Fruit fly (Drosophila melanogaster): Measurements from ENCODE around the gene Rbbp5.

Gene Rbbp5

DNA sequence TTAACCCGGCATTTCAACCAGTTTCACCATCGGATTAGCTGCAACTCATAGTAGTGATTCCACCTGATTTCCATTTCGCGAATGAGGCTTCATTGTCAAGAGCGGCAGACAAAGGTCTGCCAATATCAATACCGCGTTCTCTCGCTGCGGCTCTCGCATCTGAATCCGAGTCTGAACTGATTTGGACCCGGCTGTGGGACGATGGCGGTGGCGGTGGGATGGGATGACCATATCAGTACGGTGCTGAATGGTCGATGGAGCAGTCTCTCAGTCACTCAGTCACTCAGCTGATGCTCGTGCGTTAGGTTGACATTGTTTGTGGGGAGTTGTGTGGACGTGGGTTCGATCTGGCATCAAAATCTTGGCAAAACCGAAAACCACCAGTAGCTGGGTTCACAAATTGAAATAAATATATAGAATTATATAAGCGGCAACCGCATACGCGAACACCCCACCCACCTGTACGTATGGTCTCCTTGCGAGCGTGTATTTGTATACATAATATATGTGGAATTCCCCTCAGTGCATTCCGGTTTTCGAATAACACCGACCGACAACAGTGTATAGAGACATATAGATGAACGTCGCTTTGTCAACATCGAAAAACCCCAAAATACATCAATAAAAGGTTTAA is 30.7 kb downstream of the Rbbp5 start, which contains the start of gene Spn77Ba:
TSS of gene Spn77Ba (plus strand) at position 235 of the 634 bp plus-strand sequence.
- TF ChIP-seq Hr83 (GFP tag; optimal IDR thresholded peaks at IDR 0.05; ENCODE audit: poor library complexity, severe bottlenecking) (peak; percentile 20), dl (GFP tag; optimal IDR thresholded peaks at IDR 0.05; ENCODE audit: insufficient read depth in 1 of 2, partially characterized antibody in 2 of 2) (peak; percentile 21 to 56), Mio (GFP tag; optimal IDR thresholded peaks at IDR 0.05) (no peak), usp (GFP tag; optimal IDR thresholded peaks at IDR 0.05) (no peak), Rel (GFP tag; optimal IDR thresholded peaks at IDR 0.05) (no peak), Rel (tag; optimal IDR thresholded peaks at IDR 0.05) (peak; percentile 98), psq (GFP tag; optimal IDR thresholded peaks at IDR 0.05) (peak; percentile 19), Dif (GFP tag; optimal IDR thresholded peaks at IDR 0.05; ENCODE audit: partially characterized antibody) (peak; percentile 69), Hr78 (GFP tag; optimal IDR thresholded peaks at IDR 0.05) (no peak), Hnf4 (GFP tag; optimal IDR thresholded peaks at IDR 0.05) (peak; percentile 71), fru (GFP tag; optimal IDR thresholded peaks at IDR 0.05) (peak; percentile 7), rgr (GFP tag; optimal IDR thresholded peaks at IDR 0.05) (peak; percentile 30), ey (GFP tag; optimal IDR thresholded peaks at IDR 0.05) (no peak), h (GFP tag; optimal IDR thresholded peaks at IDR 0.05) (peak; percentile 34)

DNA sequence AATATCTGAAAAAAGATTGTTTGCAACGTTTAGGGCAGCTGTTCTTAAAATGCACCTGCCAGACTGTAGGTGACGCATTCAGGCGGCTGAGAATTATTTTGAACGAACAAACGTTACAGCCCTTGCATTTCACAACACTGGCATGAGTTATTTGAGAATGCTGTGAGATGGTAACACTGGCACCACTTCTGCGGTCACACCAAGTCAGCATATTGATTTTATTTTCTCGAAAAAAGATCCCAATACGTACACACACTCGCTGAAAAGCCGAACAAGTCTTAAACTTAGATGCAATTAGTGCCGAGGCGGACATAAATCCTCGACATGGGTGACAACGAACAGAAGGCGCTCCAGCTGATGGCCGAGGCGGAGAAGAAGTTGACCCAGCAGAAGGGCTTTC is 34.3 kb downstream of the Rbbp5 start, which contains the start of gene alphaSnap:
TSS of gene alphaSnap (plus strand) at position 164 of the 400 bp plus-strand sequence.
- TF ChIP-seq sage (GFP tag; optimal IDR thresholded peaks at IDR 0.05) (peak; percentile 35), psq (GFP tag; optimal IDR thresholded peaks at IDR 0.05) (peak; percentile 49), lola (GFP tag; optimal IDR thresholded peaks at IDR 0.05) (no peak), woc (GFP tag; optimal IDR thresholded peaks at IDR 0.05) (no peak), OdsH (GFP tag; optimal IDR thresholded peaks at IDR 0.05) (peak; percentile 22), Hr78 (GFP tag; optimal IDR thresholded peaks at IDR 0.05) (no peak), Rel (GFP tag; optimal IDR thresholded peaks at IDR 0.05) (peak; percentile 0), Rel (tag; optimal IDR thresholded peaks at IDR 0.05) (peak; percentile 55), HLH106 (tag; optimal IDR thresholded peaks at IDR 0.05) (peak; percentile 22), ey (GFP tag; optimal IDR thresholded peaks at IDR 0.05) (no peak), brk (GFP tag; optimal IDR thresholded peaks at IDR 0.05) (no peak), dl (GFP tag; optimal IDR thresholded peaks at IDR 0.05; ENCODE audit: insufficient read depth in 1 of 2, partially characterized antibody in 2 of 2) (peak in 1 of 2 experiments; percentile 18), CG9705 (GFP tag; optimal IDR thresholded peaks at IDR 0.05) (no peak), br (GFP tag; optimal IDR thresholded peaks at IDR 0.05) (peak; percentile 51), sv (GFP tag; optimal IDR thresholded peaks at IDR 0.05) (no peak), usp (GFP tag; optimal IDR thresholded peaks at IDR 0.05) (no peak), Dif (GFP tag; optimal IDR thresholded peaks at IDR 0.05; ENCODE audit: partially characterized antibody) (peak; percentile 21), Mio (GFP tag; optimal IDR thresholded peaks at IDR 0.05) (no peak), Dfd (GFP tag; optimal IDR thresholded peaks at IDR 0.05) (no peak), Jra (GFP tag; optimal IDR thresholded peaks at IDR 0.05) (peak; percentile 91), h (GFP tag; optimal IDR thresholded peaks at IDR 0.05) (peak; percentile 61), Hnf4 (GFP tag; optimal IDR thresholded peaks at IDR 0.05) (peak; percentile 60), foxo (GFP tag; optimal IDR thresholded peaks at IDR 0.05) (peak in 1 of 2 experiments; percentile 49), Vsx2 (GFP tag; optimal IDR thresholded peaks at IDR 0.05; ENCODE audit: partially characterized antibody) (no peak), fru (GFP tag; optimal IDR thresholded peaks at IDR 0.05) (peak; percentile 24), Myc (optimal IDR thresholded peaks at IDR 0.05) (no peak), pan (optimal IDR thresholded peaks at IDR 0.05) (no peak), jim (GFP tag; optimal IDR thresholded peaks at IDR 0.05) (no peak), Hr83 (GFP tag; optimal IDR thresholded peaks at IDR 0.05; ENCODE audit: poor library complexity, severe bottlenecking) (peak; percentile 8), Sp1 (GFP tag; optimal IDR thresholded peaks at IDR 0.05) (peak; percentile 27), N (GFP tag; optimal IDR thresholded peaks at IDR 0.05) (no peak), rgr (GFP tag; optimal IDR thresholded peaks at IDR 0.05) (peak; percentile 72), dsf (GFP tag; optimal IDR thresholded peaks at IDR 0.05; ENCODE audit: borderline replicate concordance) (no peak), dmrt93B (GFP tag; optimal IDR thresholded peaks at IDR 0.05) (no peak), CG32264 (GFP tag; optimal IDR thresholded peaks at IDR 0.05) (no peak), GATAd (GFP tag; optimal IDR thresholded peaks at IDR 0.05) (no peak), tai (GFP tag; optimal IDR thresholded peaks at IDR 0.05) (peak; percentile 35), CrebA (GFP tag; optimal IDR thresholded peaks at IDR 0.05; ENCODE audit: borderline replicate concordance) (no peak), Abd-B (GFP tag; optimal IDR thresholded peaks at IDR 0.05) (no peak)
